Worm (Caenorhabditis elegans): ENCODE measurements around the gene set-2.

The set-2 gene

ce11 chrIII:4918906-4919305, 11.1 kb downstream of the set-2 start:
- no peak for TF ChIP-seq ceh-82 (tag; optimal IDR thresholded peaks at IDR 0.05)
- no peak for TF ChIP-seq unc-62 (GFP tag; optimal IDR thresholded peaks at IDR 0.05)
- no peak for TF ChIP-seq mml-1 (tag; optimal IDR thresholded peaks at IDR 0.05)
- TF ChIP-seq aly-2 (tag; optimal IDR thresholded peaks at IDR 0.05) = no peak
- TF ChIP-seq zag-1 (tag; optimal IDR thresholded peaks at IDR 0.05) = no peak
- TF ChIP-seq nhr-12 (tag; optimal IDR thresholded peaks at IDR 0.05) = no peak
- no peak for TF ChIP-seq ceh-9 (tag; optimal IDR thresholded peaks at IDR 0.05)
- TF ChIP-seq mdl-1 (tag; optimal IDR thresholded peaks at IDR 0.05) = no peak
- no peak for TF ChIP-seq unc-39 (tag; optimal IDR thresholded peaks at IDR 0.05)
- no peak for TF ChIP-seq fkh-2 (tag; optimal IDR thresholded peaks at IDR 0.05)
- TF ChIP-seq jun-1 (tag; optimal IDR thresholded peaks at IDR 0.05) = no peak
- no peak for TF ChIP-seq egl-27 (tag; optimal IDR thresholded peaks at IDR 0.05)
- TF ChIP-seq skn-1 (tag; optimal IDR thresholded peaks at IDR 0.05) = no peak
- no peak for TF ChIP-seq nhr-23 (tag; optimal IDR thresholded peaks at IDR 0.05)
- no peak for TF ChIP-seq nfya-1 (tag; optimal IDR thresholded peaks at IDR 0.05; ENCODE audit: insufficient read depth)

ce11 chrIII:4917960-4918712, 11.9 kb downstream of the set-2 start, which contains the start of gene rpb-8:
Gene rpb-8 (minus strand): TSS chrIII:4918008.
- TF ChIP-seq elt-1 (tag; optimal IDR thresholded peaks at IDR 0.05) = no peak
- no peak for TF ChIP-seq lsy-12 (tag; optimal IDR thresholded peaks at IDR 0.05)
- no peak for TF ChIP-seq nhr-43 (tag; optimal IDR thresholded peaks at IDR 0.05; ENCODE audit: poor library complexity, severe bottlenecking)
- no peak for TF ChIP-seq hmg-11 (tag; optimal IDR thresholded peaks at IDR 0.05)
- no peak for TF ChIP-seq ceh-16 (tag; optimal IDR thresholded peaks at IDR 0.05)
- no peak for TF ChIP-seq unc-62 (GFP tag; optimal IDR thresholded peaks at IDR 0.05)
- no peak for TF ChIP-seq elt-3 (tag; optimal IDR thresholded peaks at IDR 0.05)
- no peak for TF ChIP-seq tbx-2 (tag; optimal IDR thresholded peaks at IDR 0.05)
- TF ChIP-seq ZK546.5 (tag; optimal IDR thresholded peaks at IDR 0.05) = no peak
- peak; percentile 66 for TF ChIP-seq nhr-23 (tag; optimal IDR thresholded peaks at IDR 0.05)
- TF ChIP-seq nhr-28 (tag; optimal IDR thresholded peaks at IDR 0.05) = no peak
- TF ChIP-seq elt-2 (tag; optimal IDR thresholded peaks at IDR 0.05) = peak; percentile 3
- no peak for TF ChIP-seq nhr-67 (tag; optimal IDR thresholded peaks at IDR 0.05)
- no peak for TF ChIP-seq fkh-10 (GFP tag; optimal IDR thresholded peaks at IDR 0.05)
- no peak for TF ChIP-seq mml-1 (tag; optimal IDR thresholded peaks at IDR 0.05)
- peak; percentile 71 for TF ChIP-seq pha-4 (tag; optimal IDR thresholded peaks at IDR 0.05)
- peak; percentile 57 for TF ChIP-seq egl-5 (tag; optimal IDR thresholded peaks at IDR 0.05)
- TF ChIP-seq ztf-11 (tag; optimal IDR thresholded peaks at IDR 0.05) = no peak
- no peak for TF ChIP-seq nhr-237 (tag; optimal IDR thresholded peaks at IDR 0.05)
- peak; percentile 37 for TF ChIP-seq snpc-4 (tag; optimal IDR thresholded peaks at IDR 0.05)
- no peak for TF ChIP-seq ceh-9 (tag; optimal IDR thresholded peaks at IDR 0.05)
- TF ChIP-seq ceh-28 (tag; optimal IDR thresholded peaks at IDR 0.05) = no peak
- peak; percentile 8 for TF ChIP-seq nhr-25 (tag; optimal IDR thresholded peaks at IDR 0.05)
- TF ChIP-seq fkh-2 (tag; optimal IDR thresholded peaks at IDR 0.05) = no peak
- TF ChIP-seq mdl-1 (tag; optimal IDR thresholded peaks at IDR 0.05) = no peak
- TF ChIP-seq nhr-11 (tag; optimal IDR thresholded peaks at IDR 0.05) = no peak
- TF ChIP-seq eor-1 (tag; optimal IDR thresholded peaks at IDR 0.05) = no peak
- no peak for TF ChIP-seq R02D3.7 (tag; optimal IDR thresholded peaks at IDR 0.05)
- TF ChIP-seq unc-39 (tag; optimal IDR thresholded peaks at IDR 0.05) = no peak
- TF ChIP-seq ama-1 (optimal IDR thresholded peaks at IDR 0.05) = peak; percentile 38
- TF ChIP-seq zag-1 (tag; optimal IDR thresholded peaks at IDR 0.05) = no peak
- no peak for TF ChIP-seq nhr-76 (tag; optimal IDR thresholded peaks at IDR 0.05)
- peak; percentile 72 for TF ChIP-seq nfya-1 (tag; optimal IDR thresholded peaks at IDR 0.05; ENCODE audit: insufficient read depth)
- no peak for TF ChIP-seq pqm-1 (tag; optimal IDR thresholded peaks at IDR 0.05)
- TF ChIP-seq lin-15B (tag; optimal IDR thresholded peaks at IDR 0.05) = peak; percentile 71
- no peak for TF ChIP-seq nhr-77 (tag; optimal IDR thresholded peaks at IDR 0.05)
- TF ChIP-seq skn-1 (tag; optimal IDR thresholded peaks at IDR 0.05) = no peak
- peak; percentile 61 for TF ChIP-seq lin-39 (tag; optimal IDR thresholded peaks at IDR 0.05)
- no peak for TF ChIP-seq nhr-12 (tag; optimal IDR thresholded peaks at IDR 0.05)
- TF ChIP-seq aly-2 (tag; optimal IDR thresholded peaks at IDR 0.05) = no peak
- TF ChIP-seq daf-12 (tag; optimal IDR thresholded peaks at IDR 0.05) = no peak
- TF ChIP-seq sea-2 (GFP tag; optimal IDR thresholded peaks at IDR 0.05) = no peak
- no peak for TF ChIP-seq fos-1 (tag; optimal IDR thresholded peaks at IDR 0.05)
- no peak for TF ChIP-seq egl-27 (tag; optimal IDR thresholded peaks at IDR 0.05)
- TF ChIP-seq jun-1 (tag; optimal IDR thresholded peaks at IDR 0.05) = no peak
- TF ChIP-seq ceh-82 (tag; optimal IDR thresholded peaks at IDR 0.05) = no peak
- no peak for TF ChIP-seq ztf-4 (tag; optimal IDR thresholded peaks at IDR 0.05)

All from whole organism, L3 larva.